Fruit fly (Drosophila melanogaster) whole organism, pupa: ENCODE results near the gene CG4338.

ENCODE experiments used
- CG10348 ChIP-seq: fragments of 200-800 bp; sonication (Bioruptor generic); IDR thresholded peaks from 2 replicates; pipeline ENCODE4 v1.3.6; 2022; ENCODE audit warnings: missing biosample characterization, missing genetic modification characterization
- CG13204 ChIP-seq: fragments of 200-800 bp; sonication (Bioruptor generic); optimal IDR thresholded peaks from 2 replicates; lab custom pipeline; 2018; ENCODE audit warnings: missing biosample characterization, mild to moderate bottlenecking, missing genetic modification characterization, moderate library complexity
- CG34367 ChIP-seq: fragments of 200-800 bp; sonication (Bioruptor generic); optimal IDR thresholded peaks from 2 replicates; lab custom pipeline; 2018; ENCODE audit warnings: missing biosample characterization, mild to moderate bottlenecking, missing genetic modification characterization
- CG4496 ChIP-seq: fragments of 200-800 bp; sonication (Bioruptor generic); IDR thresholded peaks from 3 replicates; pipeline ENCODE4 v1.3.6; 2022; ENCODE audit warnings: missing biosample characterization, missing genetic modification characterization
- Pif1A ChIP-seq: fragments of 200-800 bp; sonication (Bioruptor generic); optimal IDR thresholded peaks from 3 replicates; lab custom pipeline; 2016; ENCODE audit warnings: missing biosample characterization, missing genetic modification characterization
- Pif1B ChIP-seq: fragments of 200-800 bp; sonication (Bioruptor generic); optimal IDR thresholded peaks from 3 replicates; lab custom pipeline; 2016; ENCODE audit warnings: missing biosample characterization, missing genetic modification characterization
- fd96Ca ChIP-seq: fragments of 200-800 bp; sonication (Bioruptor generic); IDR thresholded peaks from 3 replicates; pipeline ENCODE4 v1.3.6; 2022; ENCODE audit warnings: missing biosample characterization, missing genetic modification characterization
- gl ChIP-seq: fragments of 200-800 bp; sonication (Bioruptor generic); optimal IDR thresholded peaks from 2 replicates; lab custom pipeline; 2018; ENCODE audit warnings: missing biosample characterization, mild to moderate bottlenecking, missing genetic modification characterization

dm6 chr3R:15265406-15266040 lies 9.8 kb upstream of the CG4338 start, which contains the start of gene ATPsynO:
- TF ChIP-seq fd96Ca (GFP tag; lab: Robert Waterston, UW) (no peak), CG10348 (no peak), gl (tag; lab: Kevin White, UChicago) (no peak), Pif1B (no peak), CG4496 (GFP tag; lab: Robert Waterston, UW) (no peak), CG34367 (tag; lab: Kevin White, UChicago) (no peak), Pif1A (GFP tag; lab: Kevin White, UChicago) (no peak), CG13204 (GFP tag; lab: Kevin White, UChicago) (no peak)
